Worm (Caenorhabditis elegans): Measurements from ENCODE around the gene dop-2.

- TF ChIP-seq jun-1 (tag; optimal IDR thresholded peaks at IDR 0.05), result no peak
- TF ChIP-seq fos-1 (tag; optimal IDR thresholded peaks at IDR 0.05), result no peak
- TF ChIP-seq nhr-12 (tag; optimal IDR thresholded peaks at IDR 0.05), result no peak
- TF ChIP-seq tlp-1 (tag; optimal IDR thresholded peaks at IDR 0.05), result no peak
- no peak for TF ChIP-seq mdl-1 (tag; optimal IDR thresholded peaks at IDR 0.05)
- TF ChIP-seq zag-1 (tag; optimal IDR thresholded peaks at IDR 0.05), result no peak
- no peak for TF ChIP-seq egl-27 (tag; optimal IDR thresholded peaks at IDR 0.05)
- TF ChIP-seq aly-2 (tag; optimal IDR thresholded peaks at IDR 0.05), result no peak
- TF ChIP-seq nhr-90 (tag; optimal IDR thresholded peaks at IDR 0.05; ENCODE audit: poor library complexity), result no peak
- TF ChIP-seq mep-1 (tag; optimal IDR thresholded peaks at IDR 0.05), result no peak
Measured at ce11 chrV:9584263-9584662, 24.1 kb upstream of the dop-2 start.

All from whole organism, L1 larva.